Worm (Caenorhabditis elegans) whole organism, young adult: ENCODE data around the gene F10C2.7.

ENCODE experiments used
- ama-1 ChIP-seq, 3 experiments: fragments of 150-350 bp in 1 of 3; sonication (generic microtip) in 2 of 3; optimal IDR thresholded peaks; 2 replicates each; lab custom pipeline; 2014 to 2018; ENCODE audit warnings: missing biosample characterization in 2 of 3, missing genetic modification characterization in 2 of 3, missing genetic modification reagents in 2 of 3
- bed-2 ChIP-seq: fragments of 200-800 bp; sonication (Bioruptor generic); IDR thresholded peaks from 2 replicates; pipeline ENCODE4 v1.3.6; 2022; ENCODE audit warnings: missing genetic modification reagents, missing genetic modification characterization, missing compliant biosample characterization
- ceh-100 ChIP-seq: fragments of 200-800 bp; sonication (Bioruptor generic); IDR thresholded peaks from 2 replicates; pipeline ENCODE4 v1.3.6; 2022; ENCODE audit warnings: missing genetic modification reagents, missing genetic modification characterization, missing compliant biosample characterization
- ceh-40 ChIP-seq: fragments of 200-800 bp; sonication (Bioruptor generic); IDR thresholded peaks from 2 replicates; pipeline ENCODE4 v1.3.6; 2022; ENCODE audit warnings: missing genetic modification characterization, missing compliant biosample characterization
- ekl-4 ChIP-seq: fragments of 200-800 bp; sonication (Bioruptor generic); IDR thresholded peaks from 2 replicates; pipeline ENCODE4 v1.3.6; 2022; ENCODE audit warnings: missing genetic modification reagents, missing genetic modification characterization, missing compliant biosample characterization
- him-1 ChIP-seq: sonication (generic microtip); optimal IDR thresholded peaks from 2 replicates; lab custom pipeline; 2016; ENCODE audit warnings: missing genotype, missing genetic modification reagents, missing genetic modification characterization, missing compliant biosample characterization
- lin-35 ChIP-seq, 3 experiments: fragments of 150-350 bp in 2 of 3; sonication (generic microtip) in 1 of 3; optimal IDR thresholded peaks; 2 replicates each; lab custom pipeline; 2014 to 2018; ENCODE audit warnings: missing biosample characterization in 3 of 3, missing genetic modification characterization in 3 of 3, missing genetic modification reagents in 3 of 3
- mes-4 ChIP-seq: sonication (generic microtip); optimal IDR thresholded peaks from 2 replicates; lab custom pipeline; 2016; ENCODE audit warnings: missing genotype, missing genetic modification characterization, missing compliant biosample characterization
- nfya-1 ChIP-seq: sonication (generic microtip); optimal IDR thresholded peaks from 2 replicates; lab custom pipeline; 2017; ENCODE audit warnings: antibody characterized with exemption, missing compliant biosample characterization, missing genetic modification characterization, borderline replicate concordance; ENCODE audit not compliant: insufficient read depth
- nfya-2 ChIP-seq: fragments of 200-800 bp; sonication (Bioruptor generic); IDR thresholded peaks from 2 replicates; pipeline ENCODE4 v1.3.6; 2022; ENCODE audit warnings: missing genetic modification reagents, missing genetic modification characterization, missing compliant biosample characterization
- snpc-4 ChIP-seq, 5 experiments: fragments of 150-350 bp in 1 of 5; sonication (generic microtip) in 4 of 5; optimal IDR thresholded peaks; 2 replicates each; lab custom pipeline; 2014 to 2018; ENCODE audit warnings: missing genetic modification characterization in 5 of 5, missing biosample characterization in 3 of 5, antibody characterized with exemption in 2 of 5, mild to moderate bottlenecking in 2 of 5, missing compliant biosample characterization in 2 of 5, missing genotype in 2 of 5, moderate library complexity in 2 of 5, missing genetic modification reagents in 1 of 5
- somi-1 ChIP-seq: fragments of 200-800 bp; sonication (Bioruptor generic); optimal IDR thresholded peaks from 2 replicates; lab custom pipeline; 2018; ENCODE audit warnings: mild to moderate bottlenecking, missing genetic modification characterization, missing compliant biosample characterization
- unc-62 ChIP-seq: fragments of 150-350 bp; optimal IDR thresholded peaks from 2 replicates; lab custom pipeline; 2014; ENCODE audit warnings: missing biosample characterization, missing genetic modification reagents, missing genetic modification characterization

ce11 chrV:12004501-12004940 is 49.2 kb upstream of the F10C2.7 start:
- TF ChIP-seq somi-1 (GFP tag; lab: Kevin White, UChicago) (no peak), mes-4 (no peak), ceh-100 (GFP tag; lab: Robert Waterston, UW) (no peak), nfya-1 (tag; lab: Kevin White, UChicago) (no peak), ceh-40 (GFP tag; lab: Robert Waterston, UW) (no peak), snpc-4 (GFP tag; optimal IDR thresholded peaks at IDR 0.05; lab: Kevin White, UChicago) (no peak), snpc-4 (tag; optimal IDR thresholded peaks at IDR 0.05; lab: Kevin White, UChicago) (peak in 1 of 4 experiments; percentile 0), him-1 (no peak), bed-2 (GFP tag; lab: Robert Waterston, UW) (no peak), ekl-4 (GFP tag; lab: Robert Waterston, UW) (peak; percentile 82), nfya-2 (GFP tag; lab: Robert Waterston, UW) (no peak), lin-35 (GFP tag; optimal IDR thresholded peaks at IDR 0.05; lab: Kevin White, UChicago) (no peak), ama-1 (optimal IDR thresholded peaks at IDR 0.05; lab: Kevin White, UChicago) (no peak), ama-1 (GFP tag; optimal IDR thresholded peaks at IDR 0.05; lab: Kevin White, UChicago) (no peak), unc-62 (GFP tag; lab: Kevin White, UChicago) (no peak)
